Fruit fly (Drosophila melanogaster) whole organism, embryonic: ENCODE results near the gene CG45081.

ENCODE experiments used
- CG1602 ChIP-seq: fragments of 200-800 bp; sonication (Bioruptor generic); optimal IDR thresholded peaks from 3 replicates; lab custom pipeline; 2016; ENCODE audit warnings: missing biosample characterization, missing genetic modification characterization
- CG17385 ChIP-seq: fragments of 200-800 bp; sonication (Bioruptor generic); optimal IDR thresholded peaks from 3 replicates; lab custom pipeline; 2018; ENCODE audit warnings: missing biosample characterization, mild to moderate bottlenecking, missing genetic modification characterization
- CG18011 ChIP-seq: fragments of 200-800 bp; sonication (Bioruptor generic); optimal IDR thresholded peaks from 2 replicates; lab custom pipeline; 2017; ENCODE audit warnings: missing biosample characterization, missing genetic modification characterization, mild to moderate bottlenecking, moderate library complexity, missing genotype
- CG18476 ChIP-seq: fragments of 200-800 bp; sonication (Bioruptor generic); optimal IDR thresholded peaks from 2 replicates; lab custom pipeline; 2016; ENCODE audit warnings: missing biosample characterization, mild to moderate bottlenecking, missing genetic modification characterization
- CG18764 ChIP-seq: fragments of 200-800 bp; sonication (Bioruptor generic); optimal IDR thresholded peaks from 3 replicates; lab custom pipeline; 2016; ENCODE audit warnings: missing biosample characterization, missing genetic modification characterization
- CG3163 ChIP-seq: fragments of 200-800 bp; sonication (Bioruptor generic); optimal IDR thresholded peaks from 3 replicates; lab custom pipeline; 2016; ENCODE audit warnings: missing biosample characterization, missing genetic modification characterization
- CG32772 ChIP-seq: fragments of 200-800 bp; sonication (Bioruptor generic); IDR thresholded peaks from 2 replicates; pipeline ENCODE4 v1.3.6; 2022; ENCODE audit warnings: missing biosample characterization, missing genetic modification characterization
- CG4424 ChIP-seq: fragments of 200-800 bp; sonication (Bioruptor generic); optimal IDR thresholded peaks from 3 replicates; lab custom pipeline; 2016; ENCODE audit warnings: missing biosample characterization, missing genetic modification characterization
- CG5180 ChIP-seq: fragments of 200-800 bp; sonication (Bioruptor generic); optimal IDR thresholded peaks from 3 replicates; lab custom pipeline; 2017; ENCODE audit warnings: missing biosample characterization, missing genetic modification characterization, mild to moderate bottlenecking, moderate library complexity, missing genetic modification reagents
- CG5245 ChIP-seq: fragments of 200-800 bp; sonication (Bioruptor generic); optimal IDR thresholded peaks from 3 replicates; lab custom pipeline; 2016; ENCODE audit warnings: missing biosample characterization, missing genetic modification characterization
- CG6254 ChIP-seq: fragments of 200-800 bp; sonication (Bioruptor generic); optimal IDR thresholded peaks from 3 replicates; lab custom pipeline; 2017; ENCODE audit warnings: mild to moderate bottlenecking, missing biosample characterization, missing genetic modification reagents, missing genetic modification characterization
- CG6272 ChIP-seq: fragments of 200-800 bp; sonication (Bioruptor generic); IDR thresholded peaks from 2 replicates; pipeline ENCODE4 v1.3.6; 2022; ENCODE audit warnings: missing biosample characterization, missing genetic modification characterization
- CG7745 ChIP-seq: fragments of 200-800 bp; sonication (Bioruptor generic); optimal IDR thresholded peaks from 2 replicates; lab custom pipeline; 2018; ENCODE audit warnings: missing biosample characterization, mild to moderate bottlenecking, missing genetic modification characterization, moderate library complexity
- CG7839 ChIP-seq: fragments of 200-800 bp; sonication (Bioruptor generic); optimal IDR thresholded peaks from 3 replicates; lab custom pipeline; 2018; ENCODE audit warnings: missing biosample characterization, mild to moderate bottlenecking, missing genetic modification characterization, moderate library complexity
- CG7928 ChIP-seq: fragments of 200-800 bp; sonication (Bioruptor generic); optimal IDR thresholded peaks from 2 replicates; lab custom pipeline; 2017; ENCODE audit warnings: missing biosample characterization, mild to moderate bottlenecking, missing genetic modification characterization
- CG7987 ChIP-seq: fragments of 200-800 bp; sonication (Bioruptor generic); optimal IDR thresholded peaks from 2 replicates; lab custom pipeline; 2018; ENCODE audit warnings: missing biosample characterization, mild to moderate bottlenecking, missing genetic modification characterization, moderate library complexity
- CG9215 ChIP-seq: fragments of 200-800 bp; sonication (Bioruptor generic); IDR thresholded peaks from 2 replicates; pipeline ENCODE4 v1.3.6; 2022; ENCODE audit warnings: missing biosample characterization, missing genetic modification characterization
- Chrac-16 ChIP-seq: fragments of 200-800 bp; sonication (Bioruptor generic); optimal IDR thresholded peaks from 3 replicates; lab custom pipeline; 2016; ENCODE audit warnings: missing biosample characterization, missing genetic modification characterization
- CoRest ChIP-seq: fragments of 200-800 bp; sonication (Bioruptor generic); optimal IDR thresholded peaks from 3 replicates; lab custom pipeline; 2018; ENCODE audit warnings: missing biosample characterization, mild to moderate bottlenecking, missing genetic modification characterization, moderate library complexity
- Dip2 ChIP-seq: fragments of 200-800 bp; sonication (Bioruptor generic); IDR thresholded peaks from 2 replicates; pipeline ENCODE4 v1.3.6; 2022; ENCODE audit warnings: missing biosample characterization, missing genetic modification characterization
- Dp ChIP-seq: fragments of 200-800 bp; sonication (Bioruptor generic); optimal IDR thresholded peaks from 2 replicates; lab custom pipeline; 2018; ENCODE audit warnings: missing biosample characterization, mild to moderate bottlenecking, missing genetic modification characterization, moderate library complexity
- Elba2 ChIP-seq: fragments of 200-800 bp; sonication (Bioruptor generic); optimal IDR thresholded peaks from 3 replicates; lab custom pipeline; 2016; ENCODE audit warnings: missing biosample characterization, missing genetic modification characterization
- Fer1 ChIP-seq: fragments of 200-800 bp; sonication (Bioruptor generic); optimal IDR thresholded peaks from 2 replicates; lab custom pipeline; 2017; ENCODE audit warnings: missing biosample characterization, mild to moderate bottlenecking, missing genetic modification characterization
- HLH3B ChIP-seq: fragments of 200-800 bp; sonication (Bioruptor generic); IDR thresholded peaks from 2 replicates; pipeline ENCODE4 v1.3.6; 2022; ENCODE audit warnings: missing biosample characterization, missing genetic modification characterization
- Hr3 ChIP-seq: fragments of 200-800 bp; sonication (Bioruptor generic); optimal IDR thresholded peaks from 3 replicates; lab custom pipeline; 2016; ENCODE audit warnings: missing biosample characterization, missing genetic modification characterization
- Hr51 ChIP-seq, 2 experiments: fragments of 200-800 bp; sonication (Bioruptor generic); optimal IDR thresholded peaks; 2 replicates in 1 of 2; 3 replicates in 1 of 2; lab custom pipeline; 2016 to 2018; ENCODE audit warnings: missing biosample characterization in 2 of 2, missing genetic modification characterization in 2 of 2, mild to moderate bottlenecking in 1 of 2, moderate library complexity in 1 of 2
- Meics ChIP-seq: fragments of 200-800 bp; sonication (Bioruptor generic); optimal IDR thresholded peaks from 2 replicates; lab custom pipeline; 2017; ENCODE audit warnings: missing biosample characterization, mild to moderate bottlenecking, missing genetic modification characterization
- Oli ChIP-seq: fragments of 200-800 bp; sonication (Bioruptor generic); optimal IDR thresholded peaks from 2 replicates; lab custom pipeline; 2018; ENCODE audit warnings: missing biosample characterization, mild to moderate bottlenecking, missing genetic modification characterization, moderate library complexity
- Xbp1 ChIP-seq: fragments of 200-800 bp; sonication (Bioruptor generic); optimal IDR thresholded peaks from 3 replicates; lab custom pipeline; 2016; ENCODE audit warnings: missing biosample characterization, mild to moderate bottlenecking, missing genetic modification characterization
- al ChIP-seq: fragments of 200-800 bp; sonication (Bioruptor generic); IDR thresholded peaks from 2 replicates; pipeline ENCODE4 v1.3.6; 2022; ENCODE audit warnings: missing biosample characterization, missing genetic modification characterization
- bsh ChIP-seq, 2 experiments: fragments of 200-800 bp; sonication (Bioruptor generic); optimal IDR thresholded peaks; 2 replicates each; lab custom pipeline; 2017 to 2018; ENCODE audit warnings: mild to moderate bottlenecking in 2 of 2, missing biosample characterization in 2 of 2, missing genetic modification characterization in 2 of 2, moderate library complexity in 1 of 2
- chinmo ChIP-seq: fragments of 200-800 bp; sonication (Bioruptor generic); IDR thresholded peaks from 4 replicates; pipeline ENCODE4 v1.3.6; 2022; ENCODE audit warnings: missing biosample characterization, missing genetic modification characterization; ENCODE audit not compliant: partially characterized antibody
- dmrt11E ChIP-seq: fragments of 200-800 bp; sonication (Bioruptor generic); optimal IDR thresholded peaks from 3 replicates; lab custom pipeline; 2018; ENCODE audit warnings: missing biosample characterization, mild to moderate bottlenecking, missing genetic modification characterization, moderate library complexity
- gsb-n ChIP-seq: fragments of 200-800 bp; sonication (Bioruptor generic); optimal IDR thresholded peaks from 3 replicates; lab custom pipeline; 2018; ENCODE audit warnings: missing biosample characterization, mild to moderate bottlenecking, missing genetic modification characterization
- gt ChIP-seq: fragments of 200-800 bp; sonication (Bioruptor generic); IDR thresholded peaks from 2 replicates; pipeline ENCODE4 v1.3.6; 2022; ENCODE audit warnings: missing biosample characterization, missing genetic modification characterization
- h ChIP-seq: fragments of >200 bp; optimal IDR thresholded peaks from 2 replicates; lab custom pipeline; 2017
- hb ChIP-seq: fragments of 200-800 bp; sonication (Bioruptor generic); IDR thresholded peaks from 3 replicates; pipeline ENCODE4 v1.3.6; 2022; ENCODE audit warnings: missing biosample characterization, missing genetic modification characterization; ENCODE audit not compliant: partially characterized antibody
- her ChIP-seq: fragments of 200-800 bp; sonication (Bioruptor generic); optimal IDR thresholded peaks from 2 replicates; lab custom pipeline; 2016; ENCODE audit warnings: missing biosample characterization, missing genetic modification characterization
- hth ChIP-seq: fragments of >200 bp; optimal IDR thresholded peaks from 2 replicates; lab custom pipeline; 2017; ENCODE audit warnings: inconsistent platforms
- ind ChIP-seq: fragments of 200-800 bp; sonication (Bioruptor generic); optimal IDR thresholded peaks from 3 replicates; lab custom pipeline; 2016; ENCODE audit warnings: missing biosample characterization, missing genetic modification characterization
- jigr1 ChIP-seq: fragments of 200-800 bp; sonication (Bioruptor generic); IDR thresholded peaks from 3 replicates; pipeline ENCODE4 v1.3.6; 2022; ENCODE audit warnings: missing biosample characterization, missing genetic modification characterization
- p53 ChIP-seq: fragments of 200-800 bp; sonication (Bioruptor generic); optimal IDR thresholded peaks from 2 replicates; lab custom pipeline; 2016; ENCODE audit warnings: missing biosample characterization, missing genetic modification characterization
- pita ChIP-seq: fragments of 200-800 bp; sonication (Bioruptor generic); optimal IDR thresholded peaks from 2 replicates; lab custom pipeline; 2017; ENCODE audit warnings: missing biosample characterization, mild to moderate bottlenecking, missing genetic modification characterization
- pros ChIP-seq: fragments of 200-800 bp; sonication (Bioruptor generic); optimal IDR thresholded peaks from 3 replicates; lab custom pipeline; 2019; ENCODE audit warnings: missing biosample characterization, mild to moderate bottlenecking, missing genetic modification characterization, moderate library complexity
- schlank ChIP-seq: fragments of 200-800 bp; sonication (Bioruptor generic); optimal IDR thresholded peaks from 2 replicates; lab custom pipeline; 2018; ENCODE audit warnings: missing biosample characterization, mild to moderate bottlenecking, missing genetic modification characterization
- sima ChIP-seq: fragments of 200-800 bp; sonication (Bioruptor generic); optimal IDR thresholded peaks from 2 replicates; lab custom pipeline; 2016; ENCODE audit warnings: missing biosample characterization, missing genetic modification characterization
- sr ChIP-seq: fragments of 200-800 bp; sonication (Bioruptor generic); IDR thresholded peaks from 3 replicates; pipeline ENCODE4 v1.3.6; 2022; ENCODE audit warnings: missing biosample characterization, missing genetic modification characterization
- stwl ChIP-seq: fragments of 200-800 bp; sonication (Bioruptor generic); optimal IDR thresholded peaks from 3 replicates; lab custom pipeline; 2018; ENCODE audit warnings: missing biosample characterization, mild to moderate bottlenecking, missing genetic modification characterization, moderate library complexity
- tx ChIP-seq: fragments of 200-800 bp; sonication (Bioruptor generic); optimal IDR thresholded peaks from 2 replicates; lab custom pipeline; 2016; ENCODE audit warnings: missing biosample characterization, missing genetic modification characterization
- wdn ChIP-seq: fragments of 200-800 bp; sonication (Bioruptor generic); IDR thresholded peaks from 2 replicates; pipeline ENCODE4 v1.3.6; 2022; ENCODE audit warnings: missing biosample characterization, missing genetic modification characterization
- wek ChIP-seq: fragments of 200-800 bp; sonication (Bioruptor generic); optimal IDR thresholded peaks from 3 replicates; lab custom pipeline; 2018; ENCODE audit warnings: missing biosample characterization, mild to moderate bottlenecking, missing genetic modification characterization, moderate library complexity
- zen2 ChIP-seq: fragments of 200-800 bp; sonication (Bioruptor generic); IDR thresholded peaks from 3 replicates; pipeline ENCODE4 v1.3.6; 2022; ENCODE audit warnings: missing biosample characterization, missing genetic modification characterization; ENCODE audit not compliant: partially characterized antibody

CG45081 gene

DNA sequence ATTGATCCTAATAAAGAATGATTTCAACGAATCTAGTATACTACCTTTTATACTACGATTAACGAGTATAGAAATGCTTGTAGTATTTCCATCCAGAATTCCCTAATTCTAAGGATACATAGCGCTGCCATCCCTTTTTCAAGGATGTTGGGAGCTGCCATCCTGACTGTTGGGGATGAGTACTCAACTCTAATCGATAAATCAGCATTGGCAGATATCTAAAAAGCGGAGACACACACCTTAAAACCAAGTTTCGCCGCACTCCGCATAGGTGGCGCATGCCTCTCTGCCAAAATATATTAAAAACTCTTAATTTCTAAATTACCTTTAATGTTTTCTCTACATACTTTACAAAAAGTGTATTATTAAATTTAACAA, 28.4 kb downstream of the CG45081 start, which contains the start of gene fal (continued):
- no peak for TF ChIP-seq pros
- no peak for TF ChIP-seq wdn
- no peak for TF ChIP-seq CG6254 (GFP tag; lab: Kevin White, UChicago)
- no peak for TF ChIP-seq Oli (tag; lab: Kevin White, UChicago)
- peak; percentile 15 for TF ChIP-seq Meics (GFP tag; lab: Kevin White, UChicago)
- no peak for TF ChIP-seq CG3163
- no peak for TF ChIP-seq wek
- TF ChIP-seq CG7987 (GFP tag; lab: Kevin White, UChicago): no peak
- peak; percentile 25 for TF ChIP-seq ind (GFP tag; lab: Kevin White, UChicago)
- no peak for TF ChIP-seq CoRest (tag; lab: Kevin White, UChicago)
- no peak for TF ChIP-seq CG18476 (GFP tag; lab: Kevin White, UChicago)
- TF ChIP-seq sr (GFP tag; lab: Robert Waterston, UW): no peak
- no peak for TF ChIP-seq zen2
- peak; percentile 78 for TF ChIP-seq pita (GFP tag; lab: Kevin White, UChicago)
- TF ChIP-seq Xbp1: peak; percentile 50
- no peak for TF ChIP-seq Fer1
- no peak for TF ChIP-seq tx (GFP tag; lab: Kevin White, UChicago)
- no peak for TF ChIP-seq al
- no peak for TF ChIP-seq schlank (tag; lab: Kevin White, UChicago)
- TF ChIP-seq her (GFP tag; lab: Kevin White, UChicago): no peak
- TF ChIP-seq Chrac-16: peak; percentile 9
- peak; percentile 8 for TF ChIP-seq Elba2 (GFP tag; lab: Kevin White, UChicago)
- TF ChIP-seq CG5245 (GFP tag; lab: Kevin White, UChicago): no peak
- TF ChIP-seq sima: no peak
- no peak for TF ChIP-seq CG7839 (tag; lab: Kevin White, UChicago)
- TF ChIP-seq chinmo (GFP tag; lab: Robert Waterston, UW): no peak
- TF ChIP-seq h: no peak
- TF ChIP-seq jigr1: no peak
- TF ChIP-seq dmrt11E (tag; lab: Kevin White, UChicago): no peak
- peak; percentile 21 for TF ChIP-seq CG1602 (GFP tag; lab: Kevin White, UChicago)
- TF ChIP-seq hb (GFP tag; lab: Robert Waterston, UW): no peak
- TF ChIP-seq CG18011 (GFP tag; lab: Kevin White, UChicago): no peak
- no peak for TF ChIP-seq CG17385 (GFP tag; lab: Kevin White, UChicago)
- TF ChIP-seq bsh (GFP tag; optimal IDR thresholded peaks at IDR 0.05; lab: Kevin White, UChicago): no peak
- no peak for TF ChIP-seq gt (GFP tag; lab: Robert Waterston, UW)
- no peak for TF ChIP-seq CG7745 (tag; lab: Kevin White, UChicago)
- TF ChIP-seq HLH3B (GFP tag; lab: Robert Waterston, UW): no peak
- TF ChIP-seq CG18764 (GFP tag; lab: Kevin White, UChicago): no peak
- TF ChIP-seq Hr3 (GFP tag; lab: Kevin White, UChicago): peak; percentile 43
- no peak for TF ChIP-seq CG7928 (GFP tag; lab: Kevin White, UChicago)
- TF ChIP-seq gsb-n (tag; lab: Kevin White, UChicago): no peak
- peak; percentile 65 for TF ChIP-seq CG4424 (GFP tag; lab: Kevin White, UChicago)
- TF ChIP-seq Dip2 (GFP tag; lab: Robert Waterston, UW): no peak
- TF ChIP-seq CG32772 (GFP tag; lab: Robert Waterston, UW): no peak
- TF ChIP-seq CG9215: no peak
- TF ChIP-seq hth (lab: Kevin White, UChicago): no peak
- no peak for TF ChIP-seq p53 (GFP tag; lab: Kevin White, UChicago)
- TF ChIP-seq CG5180 (GFP tag; lab: Kevin White, UChicago): no peak
- TF ChIP-seq Dp (GFP tag; lab: Kevin White, UChicago): peak; percentile 43
- no peak for TF ChIP-seq Hr51 (GFP tag; optimal IDR thresholded peaks at IDR 0.05; lab: Kevin White, UChicago)
- peak; percentile 82 for TF ChIP-seq stwl (tag; lab: Kevin White, UChicago)
- no peak for TF ChIP-seq CG6272 (GFP tag; lab: Robert Waterston, UW)
